Worm (Caenorhabditis elegans) whole organism, L1 larva: ENCODE results near the gene ceh-16.

Source experiments
- F16B12.6 ChIP-seq: fragments of 150-350 bp; optimal IDR thresholded peaks from 2 replicates; lab custom pipeline; 2014; ENCODE audit warnings: missing biosample characterization, missing genetic modification characterization
- blmp-1 ChIP-seq: fragments of 150-350 bp; optimal IDR thresholded peaks from 2 replicates; lab custom pipeline; 2014; ENCODE audit warnings: missing biosample characterization, missing genetic modification characterization
- ceh-8 ChIP-seq: fragments of 200-800 bp; sonication (Bioruptor generic); optimal IDR thresholded peaks from 2 replicates; lab custom pipeline; 2018; ENCODE audit warnings: mild to moderate bottlenecking, missing genetic modification characterization, moderate library complexity, missing compliant biosample characterization
- dpl-1 ChIP-seq, 3 experiments: fragments of 150-350 bp in 2 of 3; sonication (generic microtip) in 1 of 3; optimal IDR thresholded peaks; 2 replicates each; lab custom pipeline; 2014 to 2017; ENCODE audit warnings: missing biosample characterization in 3 of 3, missing genetic modification characterization in 3 of 3, missing genetic modification reagents in 3 of 3
- dsc-1 ChIP-seq: sonication (generic microtip); optimal IDR thresholded peaks from 2 replicates; lab custom pipeline; 2016; ENCODE audit warnings: mild to moderate bottlenecking, missing genetic modification characterization, missing compliant biosample characterization
- efl-1 ChIP-seq, 4 experiments: fragments of 150-350 bp; optimal IDR thresholded peaks in 3 of 4; peaks in 1 of 4; 1 replicate in 1 of 4; 2 replicates in 3 of 4; lab custom pipeline; 2014; ENCODE audit warnings: missing biosample characterization in 2 of 4, missing genetic modification characterization in 2 of 4, missing genetic modification reagents in 2 of 4
- efl-3 ChIP-seq: fragments of 200-800 bp; sonication (Bioruptor generic); optimal IDR thresholded peaks from 2 replicates; lab custom pipeline; 2018; ENCODE audit warnings: mild to moderate bottlenecking, missing genetic modification characterization, missing compliant biosample characterization
- elt-2 ChIP-seq: sonication (generic microtip); optimal IDR thresholded peaks from 2 replicates; lab custom pipeline; 2016; ENCODE audit warnings: missing genetic modification characterization, mild to moderate bottlenecking, inconsistent platforms, missing compliant biosample characterization, missing genetic modification reagents
- elt-3 ChIP-seq, 6 experiments: fragments of 150-350 bp in 1 of 6; sonication (generic microtip); optimal IDR thresholded peaks; 2 replicates each; lab custom pipeline; 2017 to 2018; ENCODE audit warnings: missing biosample characterization in 6 of 6, missing genetic modification characterization in 6 of 6, inconsistent platforms in 1 of 6
- ets-5 ChIP-seq: fragments of 200-800 bp; sonication (Bioruptor generic); IDR thresholded peaks from 2 replicates; pipeline ENCODE4 v1.3.6; 2022; ENCODE audit warnings: missing genetic modification characterization, missing compliant biosample characterization
- fos-1 ChIP-seq: fragments of 150-350 bp; optimal IDR thresholded peaks from 2 replicates; lab custom pipeline; 2014; ENCODE audit warnings: missing biosample characterization, missing genetic modification characterization
- hlh-4 ChIP-seq: sonication (generic microtip); optimal IDR thresholded peaks from 2 replicates; lab custom pipeline; 2016; ENCODE audit warnings: mild to moderate bottlenecking, missing genetic modification characterization, missing compliant biosample characterization
- jun-1 ChIP-seq: fragments of 150-350 bp; optimal IDR thresholded peaks from 2 replicates; lab custom pipeline; 2014; ENCODE audit warnings: missing biosample characterization, missing genetic modification reagents, missing genetic modification characterization
- lin-13 ChIP-seq: fragments of 150-350 bp; optimal IDR thresholded peaks from 2 replicates; lab custom pipeline; 2014; ENCODE audit warnings: missing biosample characterization, missing genetic modification reagents, missing genetic modification characterization
- lin-14 ChIP-seq: fragments of 200-800 bp; sonication (Bioruptor generic); optimal IDR thresholded peaks from 2 replicates; lab custom pipeline; 2018; ENCODE audit warnings: mild to moderate bottlenecking, missing genetic modification characterization, moderate library complexity, missing compliant biosample characterization
- lin-35 ChIP-seq, 2 experiments: fragments of 150-350 bp; optimal IDR thresholded peaks; 2 replicates each; lab custom pipeline; 2014; ENCODE audit warnings: missing biosample characterization in 2 of 2, missing genetic modification characterization in 2 of 2, missing genetic modification reagents in 2 of 2
- mab-9 ChIP-seq: fragments of 200-800 bp; sonication (Bioruptor generic); IDR thresholded peaks from 2 replicates; pipeline ENCODE4 v1.3.6; 2022; ENCODE audit warnings: missing genetic modification reagents, missing genetic modification characterization, missing compliant biosample characterization
- mdl-1 ChIP-seq, 2 experiments: fragments of 150-350 bp; optimal IDR thresholded peaks; 2 replicates each; lab custom pipeline; 2014 to 2017; ENCODE audit warnings: missing biosample characterization in 2 of 2, missing genetic modification characterization in 2 of 2, inconsistent platforms in 1 of 2
- mef-2 ChIP-seq: fragments of 150-350 bp; optimal IDR thresholded peaks from 2 replicates; lab custom pipeline; 2014; ENCODE audit warnings: missing biosample characterization, missing genetic modification characterization
- mep-1 ChIP-seq: fragments of 150-350 bp; optimal IDR thresholded peaks from 2 replicates; lab custom pipeline; 2014; ENCODE audit warnings: missing biosample characterization, missing genetic modification characterization
- nhr-19 ChIP-seq: fragments of 200-800 bp; sonication (Bioruptor generic); conservative IDR thresholded peaks from 2 replicates; pipeline ENCODE4 v1.3.6; 2022; ENCODE audit warnings: missing genetic modification characterization, missing compliant biosample characterization
- nhr-20 ChIP-seq: sonication (generic microtip); optimal IDR thresholded peaks from 2 replicates; lab custom pipeline; 2016; ENCODE audit warnings: mild to moderate bottlenecking, missing genetic modification characterization, missing compliant biosample characterization
- nhr-237 ChIP-seq: fragments of 150-350 bp; optimal IDR thresholded peaks from 2 replicates; lab custom pipeline; 2014; ENCODE audit warnings: missing biosample characterization, missing genetic modification characterization
- nhr-28 ChIP-seq: fragments of 150-350 bp; optimal IDR thresholded peaks from 2 replicates; lab custom pipeline; 2014; ENCODE audit warnings: missing biosample characterization, missing genetic modification characterization
- nhr-71 ChIP-seq: sonication (generic microtip); optimal IDR thresholded peaks from 2 replicates; lab custom pipeline; 2016; ENCODE audit warnings: mild to moderate bottlenecking, missing genetic modification characterization, moderate library complexity, missing compliant biosample characterization
- nhr-76 ChIP-seq: sonication (generic microtip); optimal IDR thresholded peaks from 2 replicates; lab custom pipeline; 2017; ENCODE audit warnings: missing biosample characterization, missing genetic modification characterization
- nhr-84 ChIP-seq: sonication (generic microtip); optimal IDR thresholded peaks from 2 replicates; lab custom pipeline; 2017; ENCODE audit warnings: missing biosample characterization, missing genetic modification characterization
- nhr-85 ChIP-seq: sonication (generic microtip); peaks from one replicate; lab custom pipeline; 2016; ENCODE audit warnings: missing genetic modification characterization, inconsistent platforms, missing compliant biosample characterization
- nhr-90 ChIP-seq: sonication (generic microtip); optimal IDR thresholded peaks from 2 replicates; lab custom pipeline; 2016; ENCODE audit warnings: mild to moderate bottlenecking, missing genetic modification characterization, missing compliant biosample characterization; ENCODE audit not compliant: poor library complexity
- pag-3 ChIP-seq: sonication (generic microtip); optimal IDR thresholded peaks from 2 replicates; lab custom pipeline; 2017; ENCODE audit warnings: missing genetic modification characterization, mild to moderate bottlenecking, missing compliant biosample characterization, antibody characterized with exemption, borderline replicate concordance; ENCODE audit not compliant: insufficient read depth
- pqm-1 ChIP-seq: sonication (generic microtip); optimal IDR thresholded peaks from 3 replicates; lab custom pipeline; 2017; ENCODE audit warnings: missing biosample characterization, missing genetic modification characterization
- rnt-1 ChIP-seq: sonication (generic microtip); optimal IDR thresholded peaks from 2 replicates; lab custom pipeline; 2016; ENCODE audit warnings: mild to moderate bottlenecking, missing genetic modification characterization, moderate library complexity, missing compliant biosample characterization
- skn-1 ChIP-seq: fragments of 150-350 bp; optimal IDR thresholded peaks from 2 replicates; lab custom pipeline; 2014; ENCODE audit warnings: missing biosample characterization, missing genetic modification characterization
- snu-23 ChIP-seq: sonication (generic microtip); optimal IDR thresholded peaks from 2 replicates; lab custom pipeline; 2016; ENCODE audit warnings: missing genetic modification characterization, missing compliant biosample characterization
- sox-4 ChIP-seq: sonication (generic microtip); optimal IDR thresholded peaks from 2 replicates; lab custom pipeline; 2016; ENCODE audit warnings: missing genetic modification characterization, missing compliant biosample characterization
- sptf-1 ChIP-seq: fragments of 150-350 bp; optimal IDR thresholded peaks from 2 replicates; lab custom pipeline; 2014; ENCODE audit warnings: missing biosample characterization, missing genetic modification characterization
- tbx-2 ChIP-seq: sonication (generic microtip); optimal IDR thresholded peaks from 2 replicates; lab custom pipeline; 2016; ENCODE audit warnings: missing genetic modification characterization, missing compliant biosample characterization
- tlp-1 ChIP-seq: fragments of 150-350 bp; optimal IDR thresholded peaks from 2 replicates; lab custom pipeline; 2014; ENCODE audit warnings: missing biosample characterization, missing genetic modification characterization
- unc-130 ChIP-seq: fragments of 150-350 bp; optimal IDR thresholded peaks from 2 replicates; lab custom pipeline; 2017; ENCODE audit warnings: missing biosample characterization, missing genetic modification characterization, inconsistent platforms
- unc-62 ChIP-seq: fragments of 150-350 bp; optimal IDR thresholded peaks from 2 replicates; lab custom pipeline; 2014; ENCODE audit warnings: missing biosample characterization, missing genetic modification reagents, missing genetic modification characterization
- vab-15 ChIP-seq: sonication (generic microtip); optimal IDR thresholded peaks from 2 replicates; lab custom pipeline; 2017; ENCODE audit warnings: missing genotype, mild to moderate bottlenecking, missing genetic modification characterization, missing compliant biosample characterization
- xbp-1 ChIP-seq: sonication (generic microtip); optimal IDR thresholded peaks from 2 replicates; lab custom pipeline; 2016; ENCODE audit warnings: missing genetic modification characterization, missing compliant biosample characterization

Gene ceh-16

ce11 chrIII:8654400-8654980, 32.0 kb downstream of the ceh-16 start:
- TF ChIP-seq pqm-1 (no peak), mef-2 (tag; lab: Kevin White, UChicago) (no peak), sptf-1 (tag; lab: Kevin White, UChicago) (no peak), efl-3 (no peak), jun-1 (tag; lab: Kevin White, UChicago) (no peak), elt-3 (tag; optimal IDR thresholded peaks at IDR 0.05; lab: Kevin White, UChicago) (peak in 1 of 6 experiments; percentile 24), nhr-76 (tag; lab: Kevin White, UChicago) (no peak), nhr-84 (tag; lab: Kevin White, UChicago) (no peak), efl-1 (optimal IDR thresholded peaks at IDR 0.05; lab: Kevin White, UChicago) (no peak), efl-1 (GFP tag; optimal IDR thresholded peaks at IDR 0.05 in 1 of 2; lab: Kevin White, UChicago) (peak in 1 of 2 experiments; percentile 30), nhr-71 (tag; lab: Kevin White, UChicago) (peak; percentile 45), pag-3 (peak; percentile 11), dsc-1 (tag; lab: Kevin White, UChicago) (peak; percentile 58), dpl-1 (GFP tag; optimal IDR thresholded peaks at IDR 0.05; lab: Kevin White, UChicago) (peak in 1 of 3 experiments; percentile 25), mab-9 (GFP tag; lab: Robert Waterston, UW) (no peak), nhr-85 (peak; percentile 87), unc-130 (tag; lab: Kevin White, UChicago) (peak; percentile 2), snu-23 (peak; percentile 0), nhr-20 (tag; lab: Kevin White, UChicago) (peak; percentile 18), lin-14 (GFP tag; lab: Kevin White, UChicago) (peak; percentile 37), mep-1 (tag; lab: Kevin White, UChicago) (peak; percentile 6), blmp-1 (tag; lab: Kevin White, UChicago) (peak; percentile 83)

DNA sequence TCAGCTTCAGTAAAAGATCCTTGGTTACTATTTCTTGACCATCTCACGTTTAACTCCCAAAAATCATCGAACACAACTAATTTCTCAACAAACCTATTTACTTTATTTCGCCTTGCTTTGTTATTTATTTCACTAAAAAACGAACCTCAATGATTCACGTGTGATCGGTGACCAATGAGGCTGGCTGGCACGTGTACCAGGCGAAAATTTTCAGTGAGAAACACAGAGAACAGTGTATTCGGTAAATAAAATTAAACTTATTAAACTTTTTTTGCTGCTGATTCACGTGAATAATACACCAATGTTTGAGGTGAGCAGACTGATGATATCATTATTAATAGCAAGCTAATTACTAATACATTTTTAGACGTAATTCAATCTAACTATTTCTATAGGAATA, 32.9 kb downstream of the ceh-16 start:
- TF ChIP-seq nhr-20 (tag; lab: Kevin White, UChicago) (peak; percentile 60), elt-3 (tag; optimal IDR thresholded peaks at IDR 0.05; lab: Kevin White, UChicago) (peak in 1 of 6 experiments; percentile 38), nhr-84 (tag; lab: Kevin White, UChicago) (no peak), nhr-71 (tag; lab: Kevin White, UChicago) (peak; percentile 51), nhr-28 (no peak), pqm-1 (no peak), snu-23 (peak; percentile 40), nhr-76 (tag; lab: Kevin White, UChicago) (no peak), nhr-237 (tag; lab: Kevin White, UChicago) (no peak), nhr-19 (GFP tag; lab: Robert Waterston, UW) (peak; percentile 24; the same call in 1 of the 2 replicates), mdl-1 (tag; optimal IDR thresholded peaks at IDR 0.05; lab: Kevin White, UChicago) (peak in 1 of 2 experiments; percentile 2), tbx-2 (tag; lab: Kevin White, UChicago) (peak; percentile 5), ceh-8 (peak; percentile 56), sox-4 (tag; lab: Kevin White, UChicago) (no peak), efl-1 (optimal IDR thresholded peaks at IDR 0.05; lab: Kevin White, UChicago) (no peak), efl-1 (GFP tag; optimal IDR thresholded peaks at IDR 0.05 in 1 of 2; lab: Kevin White, UChicago) (peak in 1 of 2 experiments; percentile 22), lin-14 (GFP tag; lab: Kevin White, UChicago) (peak; percentile 23), nhr-85 (peak; percentile 73), F16B12.6 (tag; lab: Kevin White, UChicago) (no peak)

DNA sequence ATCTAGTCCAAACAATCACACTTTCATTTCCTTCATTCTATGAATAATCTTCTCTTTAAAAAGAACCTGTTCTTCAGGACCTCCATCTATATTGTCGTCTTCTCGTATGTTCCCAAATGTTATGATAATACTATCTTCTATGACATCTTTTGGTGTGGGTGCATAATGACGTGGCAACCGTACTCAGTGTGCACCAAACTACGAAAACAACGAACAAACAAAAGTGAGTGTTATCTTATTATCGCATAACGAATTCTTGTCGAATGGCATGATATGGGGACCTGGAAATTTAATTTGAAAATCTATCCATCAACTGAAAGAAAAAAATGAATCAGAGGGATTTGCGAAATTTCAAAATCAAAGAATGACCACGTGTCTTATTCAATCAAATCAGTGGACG, 33.5 kb downstream of the ceh-16 start:
- TF ChIP-seq lin-14 (GFP tag; lab: Kevin White, UChicago) (peak; percentile 3), hlh-4 (tag; lab: Kevin White, UChicago) (no peak), snu-23 (peak; percentile 1), nhr-85 (peak; percentile 70), nhr-19 (GFP tag; lab: Robert Waterston, UW) (peak; percentile 12; the same call in 1 of the 2 replicates), xbp-1 (tag; lab: Kevin White, UChicago) (no peak)

DNA sequence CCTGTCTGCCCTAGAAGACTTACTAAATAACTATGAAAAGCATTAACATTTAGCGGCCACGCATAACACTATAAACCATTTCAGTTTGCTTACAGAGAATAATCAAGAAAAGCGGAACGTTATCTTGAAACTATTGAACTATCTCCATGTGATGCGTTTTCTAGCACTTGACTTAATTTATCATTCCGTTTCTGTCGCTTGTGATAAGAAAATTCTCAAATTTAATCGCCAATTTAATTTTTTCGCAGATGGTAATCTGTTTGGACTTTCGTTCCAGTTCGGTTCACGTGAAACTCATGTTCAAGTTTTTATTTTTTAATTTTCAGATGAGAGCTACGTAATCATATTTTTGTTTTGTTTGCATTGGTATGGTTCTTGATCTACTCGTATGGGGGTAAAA, 34.4 kb downstream of the ceh-16 start:
- TF ChIP-seq jun-1 (tag; lab: Kevin White, UChicago) (peak; percentile 41), nhr-20 (tag; lab: Kevin White, UChicago) (peak; percentile 34), rnt-1 (no peak), mdl-1 (tag; optimal IDR thresholded peaks at IDR 0.05; lab: Kevin White, UChicago) (peak in 1 of 2 experiments; percentile 23), nhr-71 (tag; lab: Kevin White, UChicago) (peak; percentile 38), tlp-1 (tag; lab: Kevin White, UChicago) (peak; percentile 78), pag-3 (no peak), efl-1 (optimal IDR thresholded peaks at IDR 0.05; lab: Kevin White, UChicago) (no peak), efl-1 (GFP tag; optimal IDR thresholded peaks at IDR 0.05 in 1 of 2; lab: Kevin White, UChicago) (peak in 1 of 2 experiments; percentile 24), fos-1 (tag; lab: Kevin White, UChicago) (no peak), nhr-76 (tag; lab: Kevin White, UChicago) (no peak), dpl-1 (GFP tag; optimal IDR thresholded peaks at IDR 0.05; lab: Kevin White, UChicago) (no peak), lin-35 (GFP tag; optimal IDR thresholded peaks at IDR 0.05; lab: Kevin White, UChicago) (peak in 1 of 2 experiments; percentile 46), nhr-90 (tag; lab: Kevin White, UChicago) (peak; percentile 27), unc-62 (no peak), skn-1 (tag; lab: Kevin White, UChicago) (no peak), elt-2 (tag; lab: Kevin White, UChicago) (peak; percentile 92), lin-13 (no peak), vab-15 (tag; lab: Kevin White, UChicago) (no peak), nhr-85 (peak; percentile 23), ets-5 (no peak), lin-14 (GFP tag; lab: Kevin White, UChicago) (peak; percentile 35)
